Fruit fly (Drosophila melanogaster) ovary, adult (tissue): ENCODE data around the gene CG6299.

Experiments
- CG17801 ChIP-seq: fragments of 200-800 bp; optimal IDR thresholded peaks from 2 replicates; lab custom pipeline; 2019; ENCODE audit warnings: missing biosample characterization, mild to moderate bottlenecking, missing genetic modification characterization, moderate library complexity; ENCODE audit not compliant: partially characterized antibody

CG6299 gene

dm6 chrX:15462436-15462857 lies at the start of gene CG6299, which contains the start of the genes shtd and CG6294:
Gene CG6299 (plus strand): TSS chrX:15462722.
Gene shtd (minus strand): TSS chrX:15462441.
Gene CG6294 (plus strand): TSS chrX:15462722.
- TF ChIP-seq CG17801 (GFP tag; lab: Kevin White, UChicago) = no peak

- TF ChIP-seq CG17801 (GFP tag; lab: Kevin White, UChicago) = no peak
Observed at dm6 chrX:15441245-15441644, 21.3 kb upstream of the CG6299 start, which contains the start of gene Cngl. Gene Cngl (minus strand): TSS chrX:15441252.

- no peak for TF ChIP-seq CG17801 (GFP tag; lab: Kevin White, UChicago)
Observed at dm6 chrX:15443502-15443901, 19.0 kb upstream of the CG6299 start.

dm6 chrX:15448136-15448535 lies 14.4 kb upstream of the CG6299 start:
- TF ChIP-seq CG17801 (GFP tag; lab: Kevin White, UChicago) = no peak

- no peak for TF ChIP-seq CG17801 (GFP tag; lab: Kevin White, UChicago)
Observed at dm6 chrX:15448809-15449208, 13.7 kb upstream of the CG6299 start.

dm6 chrX:15449490-15450326 lies 12.8 kb upstream of the CG6299 start, which contains the start of the genes Scamp and Ahcy:
Gene Scamp (minus strand): TSS chrX:15449883.
Gene Ahcy (plus strand): TSS chrX:15450261.
- TF ChIP-seq CG17801 (GFP tag; lab: Kevin White, UChicago) = no peak

dm6 chrX:15450327-15450644 lies 12.2 kb upstream of the CG6299 start:
- TF ChIP-seq CG17801 (GFP tag; lab: Kevin White, UChicago) = no peak

dm6 chrX:15453121-15453520 lies 9.4 kb upstream of the CG6299 start, which contains the start of gene CG11655:
Gene CG11655 (plus strand): TSS chrX:15453471.
- peak; percentile 50 for TF ChIP-seq CG17801 (GFP tag; lab: Kevin White, UChicago)

dm6 chrX:15464531-15464930 lies 2.0 kb downstream of the CG6299 start:
- TF ChIP-seq CG17801 (GFP tag; lab: Kevin White, UChicago) = no peak

- no peak for TF ChIP-seq CG17801 (GFP tag; lab: Kevin White, UChicago)
Observed at dm6 chrX:15465410-15465809, 2.9 kb downstream of the CG6299 start.

dm6 chrX:15467402-15467941 lies 5.0 kb downstream of the CG6299 start, which contains the start of the genes CG15642 and CG15641:
Gene CG15642 (minus strand): TSS chrX:15467757.
Gene CG15641 (plus strand): TSS chrX:15467891.
- TF ChIP-seq CG17801 (GFP tag; lab: Kevin White, UChicago) = no peak

- no peak for TF ChIP-seq CG17801 (GFP tag; lab: Kevin White, UChicago)
Observed at dm6 chrX:15471904-15472303, 9.4 kb downstream of the CG6299 start, which contains the start of the genes Grip128 and Alg14. Gene Grip128 (minus strand): TSS chrX:15472119. Gene Alg14 (plus strand): TSS chrX:15472164.

- TF ChIP-seq CG17801 (GFP tag; lab: Kevin White, UChicago) = no peak
Observed at dm6 chrX:15475367-15475789, 12.9 kb downstream of the CG6299 start, which contains the start of gene mh. Gene mh (minus strand): TSS chrX:15475400.

dm6 chrX:15475791-15476190 lies 13.3 kb downstream of the CG6299 start, which contains the start of gene CG6324:
Gene CG6324 (plus strand): TSS chrX:15476091.
- TF ChIP-seq CG17801 (GFP tag; lab: Kevin White, UChicago) = no peak

dm6 chrX:15482236-15482660 lies 19.7 kb downstream of the CG6299 start, which contains the start of gene CG6340:
Gene CG6340 (plus strand): TSS chrX:15482374.
- peak; percentile 46 for TF ChIP-seq CG17801 (GFP tag; lab: Kevin White, UChicago)
